Worm (Caenorhabditis elegans): ENCODE measurements around the gene lgc-6.

DNA sequence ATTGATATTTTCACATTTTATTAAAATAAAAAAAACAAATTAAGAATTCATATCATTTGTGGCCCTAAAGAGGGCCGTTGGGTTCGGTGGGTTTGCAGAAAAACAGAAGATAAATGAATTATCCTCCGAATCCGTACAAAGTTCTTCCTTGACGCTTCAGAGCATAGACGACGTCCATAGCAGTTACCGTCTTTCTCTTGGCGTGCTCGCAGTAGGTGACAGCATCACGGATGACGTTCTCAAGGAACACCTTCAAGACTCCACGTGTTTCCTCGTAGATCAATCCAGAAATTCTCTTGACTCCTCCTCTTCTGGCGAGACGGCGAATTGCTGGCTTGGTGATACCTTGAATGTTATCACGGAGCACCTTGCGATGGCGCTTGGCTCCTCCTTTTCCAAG is 6.2 kb upstream of the lgc-6 start:
- TF ChIP-seq nhr-11 (tag; optimal IDR thresholded peaks at IDR 0.05) (no peak), nhr-25 (tag; optimal IDR thresholded peaks at IDR 0.05) (no peak), unc-62 (GFP tag; optimal IDR thresholded peaks at IDR 0.05) (no peak)

All from whole organism, L2 larva.